Fruit fly (Drosophila melanogaster) whole organism, wandering third instar larva: ENCODE measurements around the gene ksr.

Source experiments
- Abd-B ChIP-seq: fragments of >200 bp; optimal IDR thresholded peaks from 2 replicates; lab custom pipeline; 2017; ENCODE audit warnings: missing biosample characterization, missing genetic modification characterization
- CG32264 ChIP-seq: fragments of 200-800 bp; sonication (Bioruptor generic); optimal IDR thresholded peaks from 2 replicates; lab custom pipeline; 2016; ENCODE audit warnings: missing biosample characterization, missing genetic modification characterization
- HLH106 ChIP-seq: fragments of 200-800 bp; optimal IDR thresholded peaks from 3 replicates; lab custom pipeline; 2019; ENCODE audit warnings: missing biosample characterization, mild to moderate bottlenecking, missing genetic modification characterization, moderate library complexity
- Hr78 ChIP-seq: fragments of >200 bp; optimal IDR thresholded peaks from 2 replicates; lab custom pipeline; 2017; ENCODE audit warnings: missing biosample characterization, missing genetic modification characterization
- Sp1 ChIP-seq: fragments of 200-800 bp; sonication (Bioruptor generic); optimal IDR thresholded peaks from 3 replicates; lab custom pipeline; 2019; ENCODE audit warnings: missing biosample characterization, mild to moderate bottlenecking, missing genetic modification characterization, moderate library complexity
- brk ChIP-seq: fragments of 200-800 bp; sonication (Bioruptor generic); optimal IDR thresholded peaks from 2 replicates; lab custom pipeline; 2016; ENCODE audit warnings: missing biosample characterization, mild to moderate bottlenecking, missing genetic modification characterization
- dl ChIP-seq, 2 experiments: fragments of 175-275, 200-275 bp in 1 of 2; fragments of 200-275 bp in 1 of 2; sonication (Bioruptor generic); optimal IDR thresholded peaks; lab custom pipeline; 2018; ENCODE audit warnings: mild to moderate bottlenecking in 2 of 2, missing biosample characterization in 2 of 2, missing genetic modification characterization in 2 of 2, moderate library complexity in 2 of 2; ENCODE audit not compliant: partially characterized antibody in 2 of 2, insufficient read depth in 1 of 2
- lola ChIP-seq: fragments of >200 bp; optimal IDR thresholded peaks from 2 replicates; lab custom pipeline; 2017; ENCODE audit warnings: missing biosample characterization, missing genetic modification characterization
- pan ChIP-seq: fragments of >200 bp; optimal IDR thresholded peaks from 2 replicates; lab custom pipeline; 2017
- psq ChIP-seq: fragments of 200-800 bp; sonication (Bioruptor generic); optimal IDR thresholded peaks from 3 replicates; lab custom pipeline; 2017; ENCODE audit warnings: missing biosample characterization, mild to moderate bottlenecking, missing genetic modification characterization, moderate library complexity
- sage ChIP-seq: fragments of 200-800 bp; sonication (Bioruptor generic); optimal IDR thresholded peaks from 2 replicates; lab custom pipeline; 2016; ENCODE audit warnings: missing biosample characterization, mild to moderate bottlenecking, missing genetic modification characterization
- tai ChIP-seq: sonication (Bioruptor generic); optimal IDR thresholded peaks from 2 replicates; lab custom pipeline; 2016; ENCODE audit warnings: missing biosample characterization, missing genetic modification characterization

- TF ChIP-seq psq (GFP tag; lab: Kevin White, UChicago), result no peak
- TF ChIP-seq tai (GFP tag; lab: Kevin White, UChicago), result no peak
- no peak for TF ChIP-seq pan (lab: Kevin White, UChicago)
- TF ChIP-seq Abd-B (GFP tag; lab: Kevin White, UChicago), result no peak
- TF ChIP-seq sage (GFP tag; lab: Kevin White, UChicago), result no peak
- TF ChIP-seq dl (GFP tag; optimal IDR thresholded peaks at IDR 0.05; lab: Kevin White, UChicago; ENCODE audit: insufficient read depth in 1 of 2, partially characterized antibody in 2 of 2), result no peak
- TF ChIP-seq Hr78 (GFP tag; lab: Kevin White, UChicago), result no peak
- no peak for TF ChIP-seq lola (GFP tag; lab: Kevin White, UChicago)
- no peak for TF ChIP-seq Sp1 (GFP tag; lab: Kevin White, UChicago)
- TF ChIP-seq HLH106, result no peak
- no peak for TF ChIP-seq brk (GFP tag; lab: Kevin White, UChicago)
- no peak for TF ChIP-seq CG32264 (GFP tag; lab: Kevin White, UChicago)
Observed at dm6 chr3R:5438750-5439149, 45.0 kb downstream of the ksr start.
